Worm (Caenorhabditis elegans) whole organism, L4 larva: Measurements from ENCODE around the gene C18H9.6.

Experiments
- ces-1 ChIP-seq: fragments of 150-350 bp; sonication (generic microtip); optimal IDR thresholded peaks from 4 replicates; lab custom pipeline; 2014; ENCODE audit warnings: missing biosample characterization, missing genetic modification reagents, missing genetic modification characterization
- lsy-2 ChIP-seq, 2 experiments: fragments of 150-350 bp in 1 of 2; sonication (generic microtip) in 1 of 2; optimal IDR thresholded peaks; 2 replicates each; lab custom pipeline; 2014 to 2017; ENCODE audit warnings: missing biosample characterization in 2 of 2, missing genetic modification characterization in 2 of 2
- nhr-10 ChIP-seq: fragments of 150-350 bp; optimal IDR thresholded peaks from 2 replicates; lab custom pipeline; 2014; ENCODE audit warnings: missing biosample characterization, missing genetic modification characterization
- nhr-42 ChIP-seq: fragments of 200-800 bp; sonication (Bioruptor generic); IDR thresholded peaks from 2 replicates; pipeline ENCODE4 v1.3.6; 2022; ENCODE audit warnings: missing genetic modification characterization, missing compliant biosample characterization

DNA sequence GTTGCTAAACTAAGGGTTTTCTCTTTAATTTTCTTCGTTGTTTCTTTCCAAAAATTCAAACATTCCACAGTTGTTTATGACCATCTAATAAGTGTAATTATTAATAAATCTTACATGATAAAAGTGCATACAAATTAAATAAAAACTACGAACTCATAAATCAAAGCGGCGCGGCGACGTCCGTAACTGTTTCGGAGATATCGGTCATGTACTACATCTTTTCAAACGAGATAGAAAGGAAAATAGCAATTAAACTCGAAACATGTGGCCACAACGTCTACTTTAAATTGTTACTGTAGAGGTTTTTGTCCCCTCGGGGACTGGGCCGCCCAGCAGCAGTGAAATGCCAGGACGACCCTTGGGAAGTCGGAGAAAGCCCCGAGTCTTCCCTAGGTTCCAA, 14.4 kb upstream of the C18H9.6 start:
- TF ChIP-seq nhr-42 (GFP tag; lab: Robert Waterston, UW), result no peak
- TF ChIP-seq nhr-10, result no peak
- TF ChIP-seq lsy-2 (tag; optimal IDR thresholded peaks at IDR 0.05; lab: Kevin White, UChicago), result no peak
- no peak for TF ChIP-seq ces-1 (GFP tag; lab: Kevin White, UChicago)
